Worm (Caenorhabditis elegans) whole organism, young adult: ENCODE results near the gene tdp-1.

ENCODE experiments used
- F39B2.1 ChIP-seq: fragments of 200-800 bp; sonication (Bioruptor generic); IDR thresholded peaks from 2 replicates; pipeline ENCODE4 v1.3.6; 2022; ENCODE audit warnings: missing genetic modification reagents, missing genetic modification characterization, missing compliant biosample characterization
- bed-2 ChIP-seq: fragments of 200-800 bp; sonication (Bioruptor generic); IDR thresholded peaks from 2 replicates; pipeline ENCODE4 v1.3.6; 2022; ENCODE audit warnings: missing genetic modification reagents, missing genetic modification characterization, missing compliant biosample characterization

ce11 chrII:8991602-8992001 lies 6.0 kb upstream of the tdp-1 start:
- no peak for TF ChIP-seq F39B2.1
- TF ChIP-seq bed-2: no peak
